Fruit fly (Drosophila melanogaster) ovary, adult (tissue): ENCODE results near the gene Fibp.

Source experiments
- CG17801 ChIP-seq: fragments of 200-800 bp; optimal IDR thresholded peaks from 2 replicates; lab custom pipeline; 2019; ENCODE audit warnings: missing biosample characterization, mild to moderate bottlenecking, missing genetic modification characterization, moderate library complexity; ENCODE audit not compliant: partially characterized antibody

Fibp gene

dm6 chr3L:19817807-19818531 is at the start of gene Fibp, which contains the start of gene Deaf1:
Gene Fibp, minus strand, starts transcription at chr3L:19817967.
Gene Deaf1, plus strand, starts transcription at chr3L:19818174.
- peak; percentile 66 for TF ChIP-seq CG17801 (GFP tag; lab: Kevin White, UChicago)

- TF ChIP-seq CG17801 (GFP tag; lab: Kevin White, UChicago) = no peak
Measured at dm6 chr3L:19867238-19867637, 49.5 kb upstream of the Fibp start.

- TF ChIP-seq CG17801 (GFP tag; lab: Kevin White, UChicago) = peak; percentile 74
Measured at dm6 chr3L:19861215-19861614, 43.4 kb upstream of the Fibp start.

- no peak for TF ChIP-seq CG17801 (GFP tag; lab: Kevin White, UChicago)
Measured at dm6 chr3L:19857923-19858490, 40.2 kb upstream of the Fibp start.

- TF ChIP-seq CG17801 (GFP tag; lab: Kevin White, UChicago) = no peak
Measured at dm6 chr3L:19848080-19848479, 30.3 kb upstream of the Fibp start.

dm6 chr3L:19846960-19847359 is 29.2 kb upstream of the Fibp start:
- no peak for TF ChIP-seq CG17801 (GFP tag; lab: Kevin White, UChicago)

dm6 chr3L:19845907-19846301 is 28.1 kb upstream of the Fibp start:
- TF ChIP-seq CG17801 (GFP tag; lab: Kevin White, UChicago) = no peak

- peak; percentile 41 for TF ChIP-seq CG17801 (GFP tag; lab: Kevin White, UChicago)
Measured at dm6 chr3L:19845047-19845906, 27.5 kb upstream of the Fibp start, which contains the start of gene Papss. Gene Papss, plus strand, starts transcription at chr3L:19845293.

- no peak for TF ChIP-seq CG17801 (GFP tag; lab: Kevin White, UChicago)
Measured at dm6 chr3L:19844507-19844906, 26.7 kb upstream of the Fibp start.

- TF ChIP-seq CG17801 (GFP tag; lab: Kevin White, UChicago) = peak; percentile 7
Measured at dm6 chr3L:19836375-19836937, 18.7 kb upstream of the Fibp start, which contains the start of gene kto. Gene kto, plus strand, starts transcription at chr3L:19836614.

- TF ChIP-seq CG17801 (GFP tag; lab: Kevin White, UChicago) = peak; percentile 53
Measured at dm6 chr3L:19834143-19834794, 16.5 kb upstream of the Fibp start, which contains the start of the genes trc and CG32221. Gene trc, minus strand, starts transcription at chr3L:19834304. Gene CG32221, plus strand, starts transcription at chr3L:19834670.

dm6 chr3L:19833227-19833626 is 15.5 kb upstream of the Fibp start:
- TF ChIP-seq CG17801 (GFP tag; lab: Kevin White, UChicago) = no peak

dm6 chr3L:19818701-19819100 is 934 bp upstream of the Fibp start:
- TF ChIP-seq CG17801 (GFP tag; lab: Kevin White, UChicago) = no peak

dm6 chr3L:19815472-19816150 is 2.2 kb downstream of the Fibp start, which contains the start of gene cyc:
Gene cyc, minus strand, starts transcription at chr3L:19815938.
- peak; percentile 40 for TF ChIP-seq CG17801 (GFP tag; lab: Kevin White, UChicago)
